Worm (Caenorhabditis elegans): ENCODE results near the gene acr-9.

acr-9 gene

DNA sequence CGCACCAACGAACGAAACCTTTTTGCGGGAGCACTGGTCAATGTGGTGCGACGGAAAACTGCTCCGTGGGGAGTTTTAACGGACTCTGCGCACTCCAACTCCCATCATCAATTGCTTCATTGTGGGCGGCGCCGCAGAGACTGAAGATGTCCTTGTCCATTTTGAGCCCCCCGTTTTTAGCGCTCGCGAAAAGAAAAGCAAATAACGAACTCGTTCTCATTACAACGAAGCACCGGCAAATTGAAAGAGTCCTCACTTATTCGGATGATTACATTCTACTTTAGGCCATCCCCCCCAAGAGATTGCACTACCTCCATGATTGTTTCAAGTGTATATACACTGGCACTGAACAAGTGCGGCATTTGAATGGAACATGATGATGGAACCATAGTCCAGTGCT lies at the start of gene acr-9:
Gene acr-9 (minus strand): TSS at position 101 of the 400 bp plus-strand sequence.
- TF ChIP-seq lin-13 (GFP tag; optimal IDR thresholded peaks at IDR 0.05) (no peak), sma-9 (GFP tag; optimal IDR thresholded peaks at IDR 0.05) (no peak), sma-9 (tag; optimal IDR thresholded peaks at IDR 0.05) (no peak), zag-1 (tag; optimal IDR thresholded peaks at IDR 0.05) (no peak), nhr-6 (tag; optimal IDR thresholded peaks at IDR 0.05) (no peak), ceh-82 (tag; optimal IDR thresholded peaks at IDR 0.05) (no peak), Y55F3AM.14 (GFP tag; optimal IDR thresholded peaks at IDR 0.05) (no peak), blmp-1 (tag; optimal IDR thresholded peaks at IDR 0.05; ENCODE audit: insufficient read depth) (no peak), lin-39 (tag; optimal IDR thresholded peaks at IDR 0.05) (no peak), ztf-11 (tag; optimal IDR thresholded peaks at IDR 0.05) (no peak), nhr-21 (tag; optimal IDR thresholded peaks at IDR 0.05) (no peak), elt-1 (tag; optimal IDR thresholded peaks at IDR 0.05) (no peak), skn-1 (tag; optimal IDR thresholded peaks at IDR 0.05) (no peak), sma-3 (GFP tag; optimal IDR thresholded peaks at IDR 0.05) (no peak)

DNA sequence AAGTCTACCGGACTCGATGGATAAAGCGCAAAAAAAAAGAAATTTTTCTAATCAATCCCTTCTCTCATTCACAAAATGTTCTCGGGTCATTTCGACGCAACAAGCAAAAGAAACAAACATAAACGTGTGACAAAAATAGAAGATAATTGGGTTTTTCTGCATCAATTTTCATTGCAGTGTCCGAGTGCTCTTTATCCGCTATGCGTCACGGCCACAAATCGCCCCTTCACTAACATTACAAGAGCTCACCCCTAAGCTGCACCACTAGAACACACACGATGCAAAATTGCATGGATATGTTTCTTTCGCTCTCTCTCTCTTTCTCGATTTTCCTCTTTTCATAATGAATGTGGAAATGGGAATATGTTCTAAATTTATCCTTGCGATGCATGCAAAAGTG lies 49.5 kb upstream of the acr-9 start:
- TF ChIP-seq lin-11 (tag; optimal IDR thresholded peaks at IDR 0.05), result peak; percentile 31
- no peak for TF ChIP-seq ceh-82 (tag; optimal IDR thresholded peaks at IDR 0.05)
- TF ChIP-seq unc-55 (GFP tag; optimal IDR thresholded peaks at IDR 0.05), result peak; percentile 20

DNA sequence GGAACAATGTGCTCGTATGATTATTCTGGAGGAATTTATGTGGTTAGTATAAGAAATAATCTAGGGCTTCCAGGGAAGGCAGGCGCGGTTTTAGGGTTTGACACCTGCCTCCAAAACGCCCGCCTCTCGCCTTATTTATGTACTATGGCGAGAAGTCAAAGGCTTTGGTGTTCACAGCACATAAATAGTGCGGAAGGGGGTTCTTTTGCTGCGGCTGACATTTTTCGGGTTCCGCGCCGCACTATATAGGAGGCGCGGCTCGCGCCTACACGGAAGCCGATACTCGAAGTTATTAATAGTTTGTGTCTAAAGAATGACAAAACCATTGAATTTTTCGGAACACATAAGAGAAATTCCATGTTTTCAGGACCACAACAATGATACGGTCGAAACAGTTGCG lies 43.6 kb upstream of the acr-9 start:
- TF ChIP-seq mab-5 (tag; optimal IDR thresholded peaks at IDR 0.05) (no peak), snpc-4 (tag; optimal IDR thresholded peaks at IDR 0.05) (peak; percentile 61)

DNA sequence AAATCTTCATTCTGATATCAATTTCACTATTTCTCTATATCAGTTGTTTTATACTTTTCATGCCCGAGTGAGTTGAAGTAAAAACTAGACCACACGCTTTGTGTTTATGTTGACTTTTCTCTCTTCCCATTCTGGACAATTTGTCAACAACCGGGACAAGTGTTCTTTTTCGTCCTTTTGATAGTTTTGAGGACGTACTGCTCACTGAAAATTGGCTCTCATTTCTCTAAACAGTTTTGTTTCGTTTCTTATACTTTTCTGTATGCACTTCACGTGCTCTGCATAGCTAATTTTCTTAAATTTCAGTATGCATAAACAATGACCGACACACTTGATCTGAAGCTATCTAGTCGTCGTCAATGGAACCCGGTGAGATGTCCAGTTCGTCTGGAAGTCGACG lies 41.0 kb upstream of the acr-9 start, which contains the start of gene adm-2:
Gene adm-2 (plus strand): TSS at position 301 of the 400 bp plus-strand sequence.
- no peak for TF ChIP-seq egl-27 (tag; optimal IDR thresholded peaks at IDR 0.05)
- no peak for TF ChIP-seq nhr-129 (tag; optimal IDR thresholded peaks at IDR 0.05)
- no peak for TF ChIP-seq unc-55 (GFP tag; optimal IDR thresholded peaks at IDR 0.05)
- no peak for TF ChIP-seq skn-1 (tag; optimal IDR thresholded peaks at IDR 0.05)
- TF ChIP-seq lin-11 (tag; optimal IDR thresholded peaks at IDR 0.05), result no peak
- TF ChIP-seq lin-39 (tag; optimal IDR thresholded peaks at IDR 0.05), result no peak
- no peak for TF ChIP-seq sma-9 (GFP tag; optimal IDR thresholded peaks at IDR 0.05)
- no peak for TF ChIP-seq sma-9 (tag; optimal IDR thresholded peaks at IDR 0.05)
- no peak for TF ChIP-seq aly-2 (tag; optimal IDR thresholded peaks at IDR 0.05)
- TF ChIP-seq elt-1 (tag; optimal IDR thresholded peaks at IDR 0.05), result no peak
- no peak for TF ChIP-seq C34F6.9 (tag; optimal IDR thresholded peaks at IDR 0.05)

DNA sequence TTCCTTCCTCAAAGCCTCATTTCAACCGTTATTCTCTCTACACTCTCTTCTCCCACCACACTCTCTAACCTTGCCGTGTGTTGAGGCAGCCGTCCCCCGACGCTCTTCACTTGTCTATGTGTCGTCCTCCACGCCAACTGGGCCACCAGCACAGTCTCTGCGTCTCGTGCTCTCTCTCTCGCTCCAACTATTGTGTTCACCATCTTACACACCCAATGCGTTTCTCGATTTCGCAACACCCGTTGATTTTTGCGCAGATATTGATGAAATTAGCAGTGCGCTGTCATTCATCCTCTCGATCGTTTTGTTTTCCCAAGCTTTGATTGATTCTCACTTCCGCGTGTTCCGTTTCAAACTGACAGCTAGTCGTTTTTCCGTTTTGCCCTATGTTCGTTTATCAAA lies 40.4 kb upstream of the acr-9 start:
- TF ChIP-seq mab-5 (tag; optimal IDR thresholded peaks at IDR 0.05), result peak; percentile 35
- peak; percentile 68 for TF ChIP-seq ceh-16 (tag; optimal IDR thresholded peaks at IDR 0.05)
- peak; percentile 70 for TF ChIP-seq unc-55 (GFP tag; optimal IDR thresholded peaks at IDR 0.05)
- TF ChIP-seq crh-2 (tag; optimal IDR thresholded peaks at IDR 0.05), result peak; percentile 37
- TF ChIP-seq dmd-4 (tag; optimal IDR thresholded peaks at IDR 0.05), result no peak
- no peak for TF ChIP-seq lin-11 (tag; optimal IDR thresholded peaks at IDR 0.05)
- peak; percentile 52 for TF ChIP-seq fos-1 (tag; optimal IDR thresholded peaks at IDR 0.05)
- TF ChIP-seq nhr-11 (tag; optimal IDR thresholded peaks at IDR 0.05), result no peak
- TF ChIP-seq aly-2 (tag; optimal IDR thresholded peaks at IDR 0.05), result no peak
- TF ChIP-seq ZK546.5 (tag; optimal IDR thresholded peaks at IDR 0.05), result no peak
- peak; percentile 73 for TF ChIP-seq nhr-129 (tag; optimal IDR thresholded peaks at IDR 0.05)
- TF ChIP-seq F13H6.1 (tag; optimal IDR thresholded peaks at IDR 0.05), result peak; percentile 61
- peak; percentile 72 for TF ChIP-seq nhr-25 (tag; optimal IDR thresholded peaks at IDR 0.05)
- TF ChIP-seq Y55F3AM.14 (GFP tag; optimal IDR thresholded peaks at IDR 0.05), result peak; percentile 63
- TF ChIP-seq ztf-11 (tag; optimal IDR thresholded peaks at IDR 0.05), result no peak
- TF ChIP-seq zag-1 (tag; optimal IDR thresholded peaks at IDR 0.05), result peak; percentile 25
- peak in 1 of 2 experiments; percentile 58 for TF ChIP-seq lsy-2 (tag; optimal IDR thresholded peaks at IDR 0.05)
- peak; percentile 60 for TF ChIP-seq C34F6.9 (tag; optimal IDR thresholded peaks at IDR 0.05)
- TF ChIP-seq lin-13 (GFP tag; optimal IDR thresholded peaks at IDR 0.05), result peak; percentile 13
- peak; percentile 14 for TF ChIP-seq sma-3 (GFP tag; optimal IDR thresholded peaks at IDR 0.05)
- peak; percentile 66 for TF ChIP-seq sma-9 (GFP tag; optimal IDR thresholded peaks at IDR 0.05)
- no peak for TF ChIP-seq sma-9 (tag; optimal IDR thresholded peaks at IDR 0.05)
- TF ChIP-seq mdl-1 (tag; optimal IDR thresholded peaks at IDR 0.05), result peak in 1 of 2 experiments; percentile 30
- TF ChIP-seq nhr-6 (tag; optimal IDR thresholded peaks at IDR 0.05), result peak; percentile 14
- peak; percentile 12 for TF ChIP-seq blmp-1 (tag; optimal IDR thresholded peaks at IDR 0.05; ENCODE audit: insufficient read depth)
- TF ChIP-seq unc-39 (tag; optimal IDR thresholded peaks at IDR 0.05), result no peak
- no peak for TF ChIP-seq nhr-12 (tag; optimal IDR thresholded peaks at IDR 0.05)
- no peak for TF ChIP-seq ceh-82 (tag; optimal IDR thresholded peaks at IDR 0.05)
- peak; percentile 7 for TF ChIP-seq nhr-21 (tag; optimal IDR thresholded peaks at IDR 0.05)

Data from whole organism, L2 larva.